Worm (Caenorhabditis elegans): ENCODE data around the gene eat-6.

eat-6 gene

ce11 chrV:13081197-13081747, 48.5 kb downstream of the eat-6 start:
- no peak for TF ChIP-seq ceh-2 (tag; optimal IDR thresholded peaks at IDR 0.05)
- TF ChIP-seq ceh-31 (tag; optimal IDR thresholded peaks at IDR 0.05) = no peak
- TF ChIP-seq rnt-1 (tag; optimal IDR thresholded peaks at IDR 0.05) = no peak
- no peak for TF ChIP-seq C38D4.7 (GFP tag; optimal IDR thresholded peaks at IDR 0.05)
- no peak for TF ChIP-seq madf-2 (tag; optimal IDR thresholded peaks at IDR 0.05)
- TF ChIP-seq hlh-30 (tag; optimal IDR thresholded peaks at IDR 0.05; ENCODE audit: insufficient read depth) = no peak
- TF ChIP-seq lim-6 (tag; optimal IDR thresholded peaks at IDR 0.05) = no peak
- TF ChIP-seq pha-2 (tag; optimal IDR thresholded peaks at IDR 0.05) = no peak
- TF ChIP-seq pag-3 (tag; optimal IDR thresholded peaks at IDR 0.05; ENCODE audit: borderline replicate concordance) = no peak
- no peak for TF ChIP-seq fkh-6 (tag; optimal IDR thresholded peaks at IDR 0.05)
- no peak for TF ChIP-seq ahr-1 (tag; optimal IDR thresholded peaks at IDR 0.05)
- TF ChIP-seq pha-4 (tag; optimal IDR thresholded peaks at IDR 0.05) = no peak
- TF ChIP-seq K02D7.2 (tag; optimal IDR thresholded peaks at IDR 0.05) = no peak
- TF ChIP-seq sox-4 (tag; optimal IDR thresholded peaks at IDR 0.05) = no peak
- TF ChIP-seq ets-4 (tag; optimal IDR thresholded peaks at IDR 0.05) = no peak
- TF ChIP-seq dmd-4 (tag; optimal IDR thresholded peaks at IDR 0.05; ENCODE audit: borderline replicate concordance) = no peak

Measured in whole organism, late embryonic.